Fruit fly (Drosophila melanogaster) S2 (cell line): ENCODE results near the gene Nbr.

Experiments used
- CG8478 ChIP-seq: fragments of >200 bp; optimal IDR thresholded peaks from 2 replicates; lab custom pipeline; 2018
- CTCF ChIP-seq, 2 experiments: fragments of >200 bp; optimal IDR thresholded peaks; 2 replicates each; lab custom pipeline; 2018

Gene Nbr

DNA sequence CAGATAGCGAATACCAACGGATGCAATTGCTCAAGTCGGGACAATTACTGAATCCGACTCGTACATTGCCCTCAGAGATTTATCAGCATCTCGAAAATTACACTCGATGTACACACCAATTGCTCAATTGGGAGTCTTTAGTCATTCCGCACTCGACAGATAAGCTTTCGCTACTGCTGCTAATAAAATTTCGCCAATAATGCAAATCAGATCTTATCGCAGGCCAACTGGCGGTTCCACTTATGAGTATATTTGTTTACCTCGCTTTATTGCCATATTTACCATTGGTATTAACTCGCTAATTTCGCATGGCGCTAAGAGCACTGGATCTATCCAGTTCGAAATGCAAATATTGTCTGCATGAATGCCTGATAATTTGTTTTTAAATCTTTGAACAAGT is 49.3 kb downstream of the Nbr start:
- TF ChIP-seq CTCF (optimal IDR thresholded peaks at IDR 0.05; lab: Kevin White, UChicago), result no peak
- no peak for TF ChIP-seq CG8478 (lab: Kevin White, UChicago)

dm6 chr2L:21111849-21112248 is 51.0 kb downstream of the Nbr start:
- TF ChIP-seq CG8478 (lab: Kevin White, UChicago), result no peak
- no peak for TF ChIP-seq CTCF (optimal IDR thresholded peaks at IDR 0.05; lab: Kevin White, UChicago)
